Fruit fly (Drosophila melanogaster): ENCODE measurements around the gene CG9512.

CG9512 gene

dm6 chrX:14953896-14954295 lies 48.5 kb upstream of the CG9512 start (continued):
- TF ChIP-seq BEAF-32 (GFP tag; optimal IDR thresholded peaks at IDR 0.05): peak; percentile 3
- TF ChIP-seq CG2712 (tag; optimal IDR thresholded peaks at IDR 0.05): peak; percentile 34
- TF ChIP-seq CG32532 (GFP tag; IDR thresholded peaks at IDR 0.05): peak; percentile 73; the same call in 1 of the 2 replicates
- TF ChIP-seq CG4820 (GFP tag; optimal IDR thresholded peaks at IDR 0.05): no peak
- peak in 1 of 2 experiments; percentile 6 for TF ChIP-seq insv (GFP tag; optimal IDR thresholded peaks at IDR 0.05)
- peak; percentile 25 for TF ChIP-seq CG10267 (tag; optimal IDR thresholded peaks at IDR 0.05)
- no peak for TF ChIP-seq Ravus (GFP tag; IDR thresholded peaks at IDR 0.05)
- peak; percentile 10 for TF ChIP-seq CG30403 (GFP tag; optimal IDR thresholded peaks at IDR 0.05)
- peak; percentile 45 for TF ChIP-seq gem (tag; optimal IDR thresholded peaks at IDR 0.05)
- TF ChIP-seq CG7839 (tag; optimal IDR thresholded peaks at IDR 0.05): peak; percentile 33
- TF ChIP-seq sug (tag; optimal IDR thresholded peaks at IDR 0.05): peak; percentile 4
- TF ChIP-seq Bgb (GFP tag; IDR thresholded peaks at IDR 0.05; ENCODE audit: partially characterized antibody): peak; percentile 68
- TF ChIP-seq Blimp-1 (GFP tag; optimal IDR thresholded peaks at IDR 0.05): peak; percentile 92
- TF ChIP-seq CG15601 (tag; optimal IDR thresholded peaks at IDR 0.05): peak; percentile 33
- TF ChIP-seq Dbx (GFP tag; IDR thresholded peaks at IDR 0.05): 0 out of 3 replicates have a peak, but pooled peaks have one; percentile 21
- TF ChIP-seq ato (GFP tag; IDR thresholded peaks at IDR 0.05; ENCODE audit: partially characterized antibody): no peak
- peak; percentile 48 for TF ChIP-seq Sox102F (GFP tag; optimal IDR thresholded peaks at IDR 0.05)
- no peak for TF ChIP-seq pan (optimal IDR thresholded peaks at IDR 0.05)
- peak in 1 of 2 experiments; percentile 7 for TF ChIP-seq pan (GFP tag; optimal IDR thresholded peaks at IDR 0.05 in 1 of 2, IDR thresholded peaks at IDR 0.05 in 1 of 2)
- TF ChIP-seq prd (optimal IDR thresholded peaks at IDR 0.05): no peak
- TF ChIP-seq prd (GFP tag; IDR thresholded peaks at IDR 0.05): peak; percentile 18; the same call in 1 of the 3 replicates
- TF ChIP-seq CG10979 (tag; optimal IDR thresholded peaks at IDR 0.05): peak; percentile 6
- no peak for TF ChIP-seq Dref (GFP tag; IDR thresholded peaks at IDR 0.05)
- peak; percentile 5 for TF ChIP-seq ind (GFP tag; optimal IDR thresholded peaks at IDR 0.05)
- peak; percentile 81 for TF ChIP-seq Sry-β (GFP tag; optimal IDR thresholded peaks at IDR 0.05)
- peak; percentile 31 for TF ChIP-seq az2 (GFP tag; optimal IDR thresholded peaks at IDR 0.05)
- peak; percentile 43; the same call in 1 of the 3 replicates for TF ChIP-seq CG17361 (GFP tag; IDR thresholded peaks at IDR 0.05)
- TF ChIP-seq CG8924 (tag; optimal IDR thresholded peaks at IDR 0.05): peak; percentile 28
- TF ChIP-seq grau (tag; optimal IDR thresholded peaks at IDR 0.05): peak; percentile 40
- TF ChIP-seq CG9817 (tag; optimal IDR thresholded peaks at IDR 0.05): peak; percentile 27
- peak in 1 of 2 experiments; percentile 20 for TF ChIP-seq Pdp1 (GFP tag; optimal IDR thresholded peaks at IDR 0.05)
- TF ChIP-seq CG12659 (GFP tag; optimal IDR thresholded peaks at IDR 0.05): peak; percentile 20
- TF ChIP-seq Hsf (GFP tag; optimal IDR thresholded peaks at IDR 0.05): peak; percentile 26
- no peak for TF ChIP-seq NFAT (GFP tag; IDR thresholded peaks at IDR 0.05)
- TF ChIP-seq fd102C (GFP tag; optimal IDR thresholded peaks at IDR 0.05): no peak
- TF ChIP-seq NC2β (GFP tag; optimal IDR thresholded peaks at IDR 0.05): peak; percentile 29
- peak; percentile 7 for TF ChIP-seq Ssrp (tag; optimal IDR thresholded peaks at IDR 0.05)
- peak; percentile 40 for TF ChIP-seq pita (GFP tag; optimal IDR thresholded peaks at IDR 0.05)
- peak; percentile 13 for TF ChIP-seq phol (tag; optimal IDR thresholded peaks at IDR 0.05)
- TF ChIP-seq dpn (GFP tag; optimal IDR thresholded peaks at IDR 0.05): peak in 1 of 2 experiments; percentile 19
- TF ChIP-seq CG3163 (GFP tag; optimal IDR thresholded peaks at IDR 0.05): no peak
- TF ChIP-seq CTCF (GFP tag; optimal IDR thresholded peaks at IDR 0.05): peak; percentile 98
- TF ChIP-seq Lhr (GFP tag; optimal IDR thresholded peaks at IDR 0.05): peak; percentile 65
- TF ChIP-seq CG17359 (tag; optimal IDR thresholded peaks at IDR 0.05): peak; percentile 25
- TF ChIP-seq gsb-n (tag; optimal IDR thresholded peaks at IDR 0.05): peak; percentile 15
- peak; percentile 40 for TF ChIP-seq amos (GFP tag; IDR thresholded peaks at IDR 0.05; ENCODE audit: partially characterized antibody)
- TF ChIP-seq Hmr (GFP tag; optimal IDR thresholded peaks at IDR 0.05): peak; percentile 56
- peak; percentile 44 for TF ChIP-seq Meics (GFP tag; optimal IDR thresholded peaks at IDR 0.05)
- TF ChIP-seq vvl (GFP tag; IDR thresholded peaks at IDR 0.05): peak; percentile 41; the same call in 1 of the 2 replicates
- TF ChIP-seq lmd (GFP tag; IDR thresholded peaks at IDR 0.05): peak; percentile 19; the same call in 1 of the 2 replicates
